Worm (Caenorhabditis elegans) whole organism, midembryonic: ENCODE results near the gene R05F9.11.

Experiments
- T22C8.4 ChIP-seq: fragments of 200-800 bp; sonication (Bioruptor generic); IDR thresholded peaks from 2 replicates; pipeline ENCODE4 v1.3.6; 2022; ENCODE audit warnings: missing genetic modification characterization, missing compliant biosample characterization
- flt-1 ChIP-seq: fragments of 200-800 bp; sonication (Bioruptor generic); IDR thresholded peaks from 2 replicates; pipeline ENCODE4 v1.3.6; 2022; ENCODE audit warnings: missing genetic modification characterization, missing compliant biosample characterization
- med-1 ChIP-seq: sonication (generic microtip); optimal IDR thresholded peaks from 2 replicates; lab custom pipeline; 2017; ENCODE audit warnings: missing genetic modification characterization, mild to moderate bottlenecking, missing compliant biosample characterization, antibody characterized with exemption, missing genetic modification reagents; ENCODE audit not compliant: insufficient read depth
- ref-1 ChIP-seq: fragments of 200-800 bp; sonication (Bioruptor generic); conservative IDR thresholded peaks from 2 replicates; pipeline ENCODE4 v1.3.6; 2022; ENCODE audit warnings: missing genetic modification reagents, missing genetic modification characterization, missing compliant biosample characterization
- tab-1 ChIP-seq: fragments of 200-800 bp; sonication (Bioruptor generic); IDR thresholded peaks from 2 replicates; pipeline ENCODE4 v1.3.6; 2022; ENCODE audit warnings: missing genetic modification characterization, missing compliant biosample characterization
- ztf-23 ChIP-seq: fragments of 200-800 bp; sonication (Bioruptor generic); IDR thresholded peaks from 2 replicates; pipeline ENCODE4 v1.3.6; 2022; ENCODE audit warnings: missing genetic modification reagents, missing genetic modification characterization, missing compliant biosample characterization

ce11 chrII:4904277-4904676 lies 9.7 kb downstream of the R05F9.11 start:
- TF ChIP-seq flt-1 (GFP tag; lab: Robert Waterston, UW), result 0 out of 2 replicates have a peak, but pooled peaks have one; percentile 7
- no peak for TF ChIP-seq med-1 (GFP tag; lab: Kevin White, UChicago)
- no peak for TF ChIP-seq ref-1
- no peak for TF ChIP-seq tab-1 (GFP tag; lab: Robert Waterston, UW)
- no peak for TF ChIP-seq T22C8.4 (GFP tag; lab: Robert Waterston, UW)
- no peak for TF ChIP-seq ztf-23 (GFP tag; lab: Robert Waterston, UW)
